Fruit fly (Drosophila melanogaster): ENCODE data around the gene robl22E.

- TF ChIP-seq CG1620 (GFP tag; optimal IDR thresholded peaks at IDR 0.05) (no peak), CG11617 (GFP tag; optimal IDR thresholded peaks at IDR 0.05) (no peak), Crg-1 (GFP tag; optimal IDR thresholded peaks at IDR 0.05) (no peak), tj (GFP tag; optimal IDR thresholded peaks at IDR 0.05) (no peak), Mnt (GFP tag; optimal IDR thresholded peaks at IDR 0.05) (no peak), cic (GFP tag; optimal IDR thresholded peaks at IDR 0.05) (no peak), cnc (optimal IDR thresholded peaks at IDR 0.05) (no peak)
These were observed 39.4 kb downstream of the robl22E start, which contains the start of gene Ser12 for dm6 chr2L:2251175-2251574.
